Fruit fly (Drosophila melanogaster): ENCODE results near the gene CG6628.

- TF ChIP-seq CG8159 (tag; optimal IDR thresholded peaks at IDR 0.05) (no peak), rn (GFP tag; IDR thresholded peaks at IDR 0.05) (no peak)
Observed at dm6 chr3L:10166923-10167322, at the start of gene CG6628.

All from whole organism, pupa.